Fruit fly (Drosophila melanogaster) Kc167 (cell line): ENCODE measurements around the gene LIMK1.

Experiments used
- Sin3A ChIP-seq: fragments of >200 bp; optimal IDR thresholded peaks from 2 replicates; lab custom pipeline; 2018; ENCODE audit warnings: missing external identifiers
- h ChIP-seq: fragments of >200 bp; optimal IDR thresholded peaks from 3 replicates; lab custom pipeline; 2018; ENCODE audit warnings: missing external identifiers
- insv ChIP-seq: fragments of >200 bp; optimal IDR thresholded peaks from 3 replicates; lab custom pipeline; 2018; ENCODE audit warnings: missing external identifiers
- psq ChIP-seq: fragments of >200 bp; optimal IDR thresholded peaks from 2 replicates; lab custom pipeline; 2017; ENCODE audit warnings: missing external identifiers
- ttk ChIP-seq: sonication (Bioruptor generic); optimal IDR thresholded peaks from 2 replicates; lab custom pipeline; 2017; ENCODE audit warnings: missing external identifiers

DNA sequence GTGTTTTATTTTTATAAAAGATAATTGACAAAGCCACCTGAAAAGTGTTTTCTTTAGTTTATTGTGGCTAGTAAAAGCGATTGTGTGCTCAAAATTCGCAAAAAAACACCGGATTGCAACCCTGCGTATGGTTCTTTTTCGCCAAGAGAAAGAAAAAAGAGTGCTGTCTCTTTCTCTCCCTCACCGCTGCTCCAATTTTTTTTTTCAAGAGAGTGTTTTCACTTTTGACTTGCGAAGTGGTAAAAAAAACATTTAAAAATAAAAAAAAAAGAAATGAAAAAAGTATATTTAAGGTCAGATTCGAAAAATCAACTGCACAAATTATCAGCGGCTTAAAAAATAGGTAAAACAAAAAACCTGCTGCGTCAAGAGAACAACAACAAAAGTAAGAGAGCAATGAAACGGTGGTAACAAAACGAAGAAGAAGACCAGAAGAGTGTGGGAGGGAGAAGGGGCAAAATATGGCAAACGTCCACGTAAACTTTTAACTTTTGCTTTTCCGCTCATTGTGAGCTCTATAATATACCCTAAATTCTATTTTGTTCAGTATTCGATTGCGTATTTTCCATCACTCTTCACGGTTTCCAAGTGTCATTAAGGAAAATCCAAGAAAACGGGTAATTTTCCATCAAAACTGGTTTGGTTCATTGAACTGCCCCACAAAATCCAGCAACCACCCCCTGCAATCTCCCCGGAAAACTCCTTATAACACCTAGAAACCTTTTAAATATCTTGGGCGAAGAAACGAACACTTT, 4.5 kb upstream of the LIMK1 start:
- no peak for TF ChIP-seq psq (lab: Kevin White, UChicago)
- no peak for TF ChIP-seq ttk (lab: Kevin White, UChicago)
- no peak for TF ChIP-seq Sin3A (lab: Kevin White, UChicago)
- TF ChIP-seq h (lab: Kevin White, UChicago): no peak
- TF ChIP-seq insv (lab: Kevin White, UChicago): no peak
